Fruit fly (Drosophila melanogaster): Measurements from ENCODE around the gene Or2a.

The Or2a gene

DNA sequence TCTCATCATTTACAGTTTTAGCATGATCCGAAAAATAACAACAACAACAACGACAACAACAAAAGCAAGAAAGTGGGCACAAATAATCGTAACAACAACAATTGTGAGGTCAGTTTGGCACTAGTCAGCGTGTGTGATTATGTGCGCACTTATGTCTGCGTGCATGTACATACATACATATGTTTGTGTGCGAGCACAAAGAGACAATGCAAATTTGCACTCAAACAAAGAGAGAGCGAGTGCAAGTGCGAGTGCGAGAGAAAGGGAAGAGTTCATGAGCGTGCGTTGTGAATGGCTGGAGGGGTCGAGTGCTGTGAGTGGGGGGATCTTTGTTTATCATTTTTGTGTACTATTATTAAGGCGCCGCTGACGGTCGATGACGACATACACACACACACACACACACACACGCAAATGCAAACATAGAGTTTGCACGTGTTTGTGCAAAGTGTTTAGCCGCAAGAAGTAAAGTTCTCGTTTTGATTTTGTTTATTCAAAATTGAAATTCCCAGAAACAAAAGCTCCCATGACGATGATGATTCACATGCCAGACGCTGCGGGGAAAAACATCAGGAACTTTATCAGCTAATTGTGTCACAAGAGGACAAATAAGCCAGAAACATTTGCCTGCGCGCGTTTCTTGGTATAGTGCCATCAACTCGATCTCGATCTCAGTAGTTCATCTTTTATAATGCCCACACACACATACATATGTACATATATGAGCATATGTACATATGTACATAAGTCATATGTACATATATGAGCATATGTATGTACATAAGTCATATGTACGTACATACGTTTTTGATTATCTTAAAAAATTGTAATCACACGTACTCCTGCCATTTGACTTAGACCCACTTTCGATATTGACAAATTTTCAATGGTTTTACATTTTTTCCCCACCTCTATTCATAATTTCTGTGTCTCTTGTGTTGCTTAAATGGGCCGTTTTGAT, 48.7 kb downstream of the Or2a start (continued):
- TF ChIP-seq Atf6 (GFP tag; IDR thresholded peaks at IDR 0.05) = no peak
- no peak for TF ChIP-seq HLHmδ (GFP tag; optimal IDR thresholded peaks at IDR 0.05)
- TF ChIP-seq kah (GFP tag; optimal IDR thresholded peaks at IDR 0.05) = no peak
- no peak for TF ChIP-seq sob (GFP tag; IDR thresholded peaks at IDR 0.05)
- no peak for TF ChIP-seq CG8924 (tag; optimal IDR thresholded peaks at IDR 0.05)
- TF ChIP-seq CG13296 (GFP tag; optimal IDR thresholded peaks at IDR 0.05) = no peak
- TF ChIP-seq pfk (GFP tag; optimal IDR thresholded peaks at IDR 0.05) = no peak
- TF ChIP-seq dan (GFP tag; IDR thresholded peaks at IDR 0.05) = no peak
- peak; percentile 58 for TF ChIP-seq CG4707 (GFP tag; optimal IDR thresholded peaks at IDR 0.05)
- no peak for TF ChIP-seq E2f2 (GFP tag; IDR thresholded peaks at IDR 0.05)
- no peak for TF ChIP-seq CG32767 (GFP tag; IDR thresholded peaks at IDR 0.05)
- peak; percentile 20 for TF ChIP-seq CG10209 (GFP tag; optimal IDR thresholded peaks at IDR 0.05)
- TF ChIP-seq Doc3 (GFP tag; IDR thresholded peaks at IDR 0.05; ENCODE audit: partially characterized antibody) = no peak
- no peak for TF ChIP-seq Ssrp (tag; optimal IDR thresholded peaks at IDR 0.05)
- TF ChIP-seq Nf-YC (tag; optimal IDR thresholded peaks at IDR 0.05) = no peak
- TF ChIP-seq Lim3 (GFP tag; IDR thresholded peaks at IDR 0.05) = no peak
- no peak for TF ChIP-seq twi (tag; optimal IDR thresholded peaks at IDR 0.05)
- TF ChIP-seq Ptx1 (GFP tag; IDR thresholded peaks at IDR 0.05) = no peak
- no peak for TF ChIP-seq CG6854 (GFP tag; optimal IDR thresholded peaks at IDR 0.05)
- TF ChIP-seq tx (GFP tag; optimal IDR thresholded peaks at IDR 0.05) = no peak
- TF ChIP-seq CG6272 (GFP tag; IDR thresholded peaks at IDR 0.05) = no peak
- no peak for TF ChIP-seq az2 (GFP tag; optimal IDR thresholded peaks at IDR 0.05)
- peak; percentile 87 for TF ChIP-seq sens (GFP tag)
- TF ChIP-seq Dll (GFP tag; IDR thresholded peaks at IDR 0.05; ENCODE audit: partially characterized antibody) = no peak
- TF ChIP-seq CG2120 (GFP tag; optimal IDR thresholded peaks at IDR 0.05) = no peak
- TF ChIP-seq CG6254 (GFP tag; optimal IDR thresholded peaks at IDR 0.05) = peak; percentile 43
- no peak for TF ChIP-seq Hr3 (GFP tag; optimal IDR thresholded peaks at IDR 0.05)
- TF ChIP-seq hbn (GFP tag; IDR thresholded peaks at IDR 0.05; ENCODE audit: partially characterized antibody) = no peak
- no peak for TF ChIP-seq CG13775 (GFP tag; optimal IDR thresholded peaks at IDR 0.05)
- peak; percentile 15 for TF ChIP-seq tap (tag; optimal IDR thresholded peaks at IDR 0.05)
- no peak for TF ChIP-seq Hr39 (optimal IDR thresholded peaks at IDR 0.05)
- TF ChIP-seq Sry-δ (GFP tag; optimal IDR thresholded peaks at IDR 0.05) = no peak
- no peak for TF ChIP-seq ranshi (GFP tag; IDR thresholded peaks at IDR 0.05)
- peak; percentile 1 for TF ChIP-seq Hmr (GFP tag; optimal IDR thresholded peaks at IDR 0.05)
- TF ChIP-seq CG17359 (tag; optimal IDR thresholded peaks at IDR 0.05) = peak; percentile 30
- TF ChIP-seq CG1233 (GFP tag; optimal IDR thresholded peaks at IDR 0.05) = no peak
- no peak for TF ChIP-seq gcm2 (GFP tag; optimal IDR thresholded peaks at IDR 0.05)
- no peak for TF ChIP-seq CG10366 (GFP tag; IDR thresholded peaks at IDR 0.05)
- TF ChIP-seq dimm (GFP tag; IDR thresholded peaks at IDR 0.05) = 0 out of 2 replicates have a peak, but pooled peaks have one; percentile 35
- peak; percentile 60; the same call in 1 of the 2 replicates for TF ChIP-seq Awh (GFP tag; IDR thresholded peaks at IDR 0.05)
- TF ChIP-seq lola (GFP tag; optimal IDR thresholded peaks at IDR 0.05) = no peak
- no peak for TF ChIP-seq CG12769 (tag; optimal IDR thresholded peaks at IDR 0.05)
- TF ChIP-seq CG15011 (GFP tag; optimal IDR thresholded peaks at IDR 0.05) = peak; percentile 1
- no peak for TF ChIP-seq Abd-B (GFP tag; optimal IDR thresholded peaks at IDR 0.05)
- peak; percentile 11 for TF ChIP-seq ewg (GFP tag; optimal IDR thresholded peaks at IDR 0.05)
- no peak for TF ChIP-seq sima (GFP tag; optimal IDR thresholded peaks at IDR 0.05)
- TF ChIP-seq CG6813 (GFP tag; optimal IDR thresholded peaks at IDR 0.05) = peak; percentile 9
- TF ChIP-seq GATAe (GFP tag; conservative IDR thresholded peaks at IDR 0.05) = no peak
- peak; percentile 51 for TF ChIP-seq Xrp1 (GFP tag; IDR thresholded peaks at IDR 0.05)
